Worm (Caenorhabditis elegans): ENCODE measurements around the gene F36H9.10.

DNA sequence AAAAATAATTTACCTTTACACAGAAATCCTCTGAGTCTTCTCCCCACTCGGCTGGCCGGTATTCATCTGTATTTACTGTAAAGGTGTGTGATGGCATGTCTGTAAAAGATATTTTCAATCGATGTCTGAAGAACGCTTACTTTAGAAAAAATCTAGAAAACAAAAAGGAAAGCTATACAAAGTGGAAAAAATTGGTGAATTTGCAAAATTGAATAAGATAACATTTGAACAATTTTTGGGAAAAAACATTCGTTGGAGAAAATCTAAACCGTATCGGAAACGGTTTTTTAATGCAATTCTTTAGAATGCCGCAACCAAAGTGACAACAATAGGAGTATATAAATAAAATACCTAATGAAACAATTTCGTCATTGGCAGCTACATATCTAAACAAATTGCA is 16.1 kb upstream of the F36H9.10 start, which contains the start of gene F36H9.5:
- TF ChIP-seq mab-5 (tag; optimal IDR thresholded peaks at IDR 0.05) (no peak), egl-27 (tag; optimal IDR thresholded peaks at IDR 0.05) (no peak)
